Worm (Caenorhabditis elegans): Measurements from ENCODE around the gene srh-41.

- no peak for TF ChIP-seq T22C8.4 (GFP tag; IDR thresholded peaks at IDR 0.05)
- TF ChIP-seq ztf-23 (GFP tag; IDR thresholded peaks at IDR 0.05): no peak
- TF ChIP-seq ztf-29 (GFP tag; IDR thresholded peaks at IDR 0.05): no peak
- TF ChIP-seq flt-1 (GFP tag; IDR thresholded peaks at IDR 0.05): no peak
Observed at ce11 chrII:14257943-14258342, 29.2 kb downstream of the srh-41 start.
